Worm (Caenorhabditis elegans): Measurements from ENCODE around the gene Y116A8C.470.

The Y116A8C.470 gene

DNA sequence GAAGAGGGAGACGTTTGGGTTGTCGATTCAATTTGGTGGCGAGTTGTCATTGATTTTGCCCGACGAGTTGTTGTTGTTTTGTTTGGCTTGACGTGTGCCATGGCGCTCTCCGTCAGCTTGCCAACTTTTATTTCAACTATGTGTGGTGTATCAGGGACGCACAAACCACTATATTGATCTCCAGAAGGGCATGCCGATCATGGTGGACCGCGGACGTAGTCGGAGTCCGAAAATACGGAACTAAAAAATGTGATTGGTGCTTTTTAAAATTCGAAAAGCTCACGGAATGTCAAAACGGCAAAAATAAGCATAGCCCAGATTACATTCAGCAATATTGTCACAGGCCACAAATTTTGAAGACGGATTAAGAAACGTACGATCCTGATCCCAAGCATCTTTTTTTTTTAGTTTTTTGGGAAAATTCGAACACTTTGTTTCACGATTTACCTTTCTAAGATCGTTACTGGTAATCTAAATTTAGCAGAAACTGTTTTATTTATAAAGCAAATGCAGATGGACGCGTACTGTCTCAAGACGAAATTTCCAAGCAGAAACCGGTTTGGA, at the start of gene Y116A8C.470, which contains the start of gene Y116A8C.463:
TSS of gene Y116A8C.470 (minus strand) at position 101 of the 564 bp plus-strand sequence.
TSS of gene Y116A8C.463 (plus strand) at position 514 of the 564 bp plus-strand sequence.
- TF ChIP-seq lir-3 (tag; optimal IDR thresholded peaks at IDR 0.05; ENCODE audit: poor library complexity) (no peak), hlh-4 (tag; optimal IDR thresholded peaks at IDR 0.05) (no peak), snu-23 (GFP tag; optimal IDR thresholded peaks at IDR 0.05) (no peak), unc-86 (tag; optimal IDR thresholded peaks at IDR 0.05) (no peak), ama-1 (optimal IDR thresholded peaks at IDR 0.05) (no peak), skn-1 (tag; optimal IDR thresholded peaks at IDR 0.05) (no peak), C04F5.9 (tag; optimal IDR thresholded peaks at IDR 0.05) (no peak), nhr-12 (tag; optimal IDR thresholded peaks at IDR 0.05) (no peak), tbx-2 (tag; optimal IDR thresholded peaks at IDR 0.05) (no peak), nhr-20 (tag; optimal IDR thresholded peaks at IDR 0.05) (no peak), ceh-8 (GFP tag; optimal IDR thresholded peaks at IDR 0.05) (no peak), ceh-88 (GFP tag; IDR thresholded peaks at IDR 0.05) (no peak), sup-37 (GFP tag; optimal IDR thresholded peaks at IDR 0.05) (no peak), snpc-4 (tag; optimal IDR thresholded peaks at IDR 0.05) (no peak), efl-1 (optimal IDR thresholded peaks at IDR 0.05) (no peak), efl-1 (GFP tag; optimal IDR thresholded peaks at IDR 0.05 in 1 of 2) (no peak), pax-3 (tag; optimal IDR thresholded peaks at IDR 0.05) (no peak), dsc-1 (tag; optimal IDR thresholded peaks at IDR 0.05) (no peak)

DNA sequence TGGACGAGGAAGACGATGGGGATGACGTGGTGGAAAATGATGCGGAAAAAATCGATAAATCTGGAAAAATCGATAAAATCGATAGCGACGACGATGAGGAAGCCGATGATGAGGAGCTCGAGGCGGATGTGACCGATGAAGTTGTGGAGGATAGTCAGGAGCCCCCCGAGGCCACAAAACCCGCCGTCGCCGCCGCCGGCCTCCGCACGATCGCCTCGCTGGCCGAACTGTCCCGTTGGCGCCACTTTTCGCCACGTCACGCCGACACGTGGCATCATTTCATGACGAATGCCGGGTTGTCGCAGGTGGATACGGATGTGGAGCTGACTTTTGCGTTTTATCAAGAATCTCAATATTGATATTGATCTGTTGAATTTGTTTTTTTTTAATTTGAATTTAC, 43.3 kb upstream of the Y116A8C.470 start:
- TF ChIP-seq lin-35 (GFP tag; optimal IDR thresholded peaks at IDR 0.05): no peak

DNA sequence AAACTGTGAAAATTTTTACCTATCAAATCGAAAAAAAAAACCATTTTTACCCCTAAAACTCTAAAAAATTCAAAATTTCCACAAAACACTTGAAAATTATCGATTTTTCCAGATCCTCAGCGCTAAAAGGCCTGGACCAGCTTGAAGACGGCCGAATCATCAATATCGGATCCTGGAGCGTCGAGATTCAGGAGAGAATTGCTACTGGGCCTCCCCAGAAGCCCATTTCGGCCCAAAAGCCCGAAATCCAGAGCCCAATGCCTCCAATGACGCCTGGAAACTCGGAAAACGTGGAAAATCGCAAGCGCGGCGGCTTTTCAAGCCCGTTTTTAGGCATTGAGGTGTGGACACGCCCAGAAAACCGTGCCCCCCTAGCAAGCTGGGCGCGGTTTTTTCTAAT, 33.3 kb upstream of the Y116A8C.470 start:
- TF ChIP-seq efl-1 (optimal IDR thresholded peaks at IDR 0.05) (no peak), efl-1 (GFP tag; optimal IDR thresholded peaks at IDR 0.05 in 1 of 2) (peak in 1 of 2 experiments; percentile 32), ceh-90 (tag; optimal IDR thresholded peaks at IDR 0.05) (no peak), jun-1 (tag; optimal IDR thresholded peaks at IDR 0.05) (no peak), pqm-1 (tag; optimal IDR thresholded peaks at IDR 0.05) (no peak), unc-86 (tag; optimal IDR thresholded peaks at IDR 0.05) (no peak), mep-1 (tag; optimal IDR thresholded peaks at IDR 0.05) (no peak)

ce11 chrIV:16949767-16950166, 30.7 kb upstream of the Y116A8C.470 start, which contains the start of gene rad-54.B:
Gene rad-54.B, plus strand, starts transcription at chrIV:16950067.
- TF ChIP-seq lin-39 (tag; optimal IDR thresholded peaks at IDR 0.05): no peak
- TF ChIP-seq ceh-63 (GFP tag; optimal IDR thresholded peaks at IDR 0.05): no peak
- no peak for TF ChIP-seq efl-1 (optimal IDR thresholded peaks at IDR 0.05)
- TF ChIP-seq efl-1 (GFP tag; optimal IDR thresholded peaks at IDR 0.05 in 1 of 2): peak in 1 of 2 experiments; percentile 51

DNA sequence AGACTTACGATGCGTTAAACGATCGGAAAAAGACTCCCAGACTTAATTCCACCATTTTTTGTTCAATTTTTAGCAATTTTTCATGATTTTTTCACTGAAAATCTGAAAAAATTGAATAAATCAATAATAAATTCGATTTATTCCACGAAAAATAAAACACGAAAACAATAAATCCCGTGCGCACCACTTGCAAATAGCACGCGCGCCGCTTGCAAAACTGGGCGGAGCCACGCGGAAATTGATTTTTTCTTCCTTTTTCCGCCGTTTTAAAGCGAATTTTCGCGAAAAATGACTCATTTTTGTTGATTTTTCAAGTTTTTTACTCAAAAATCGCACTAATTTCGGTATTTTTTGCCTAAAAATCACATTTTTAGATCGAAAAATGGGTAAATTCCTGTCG, 27.6 kb upstream of the Y116A8C.470 start, which contains the start of the genes Y116A8C.9 and arf-6:
TSS of gene Y116A8C.9 (minus strand) at position 55 of the 400 bp plus-strand sequence.
TSS of gene arf-6 (plus strand) at position 375 of the 400 bp plus-strand sequence.
- TF ChIP-seq blmp-1 (tag; optimal IDR thresholded peaks at IDR 0.05) (peak; percentile 2), ceh-8 (GFP tag; optimal IDR thresholded peaks at IDR 0.05) (peak; percentile 0), lin-35 (GFP tag; optimal IDR thresholded peaks at IDR 0.05) (peak; percentile 32 to 53), rnt-1 (tag; optimal IDR thresholded peaks at IDR 0.05) (no peak), aha-1 (tag; optimal IDR thresholded peaks at IDR 0.05) (no peak), F16B12.6 (tag; optimal IDR thresholded peaks at IDR 0.05) (peak; percentile 18), C16A3.4 (tag; optimal IDR thresholded peaks at IDR 0.05) (peak; percentile 28), nhr-77 (tag; optimal IDR thresholded peaks at IDR 0.05) (peak; percentile 9), mab-9 (GFP tag; IDR thresholded peaks at IDR 0.05) (no peak), ceh-63 (GFP tag; optimal IDR thresholded peaks at IDR 0.05) (no peak), pax-3 (tag; optimal IDR thresholded peaks at IDR 0.05) (peak; percentile 6), hlh-17 (GFP tag; optimal IDR thresholded peaks at IDR 0.05; ENCODE audit: borderline replicate concordance) (no peak), ets-5 (GFP tag; IDR thresholded peaks at IDR 0.05) (no peak), irx-1 (tag; optimal IDR thresholded peaks at IDR 0.05) (peak; percentile 22), unc-30 (tag; optimal IDR thresholded peaks at IDR 0.05) (no peak), nhr-237 (tag; optimal IDR thresholded peaks at IDR 0.05) (no peak), hlh-4 (tag; optimal IDR thresholded peaks at IDR 0.05) (no peak), unc-86 (tag; optimal IDR thresholded peaks at IDR 0.05) (peak; percentile 57), ztf-11 (tag; optimal IDR thresholded peaks at IDR 0.05) (peak; percentile 12 to 77), nhr-28 (tag; optimal IDR thresholded peaks at IDR 0.05) (no peak), mep-1 (tag; optimal IDR thresholded peaks at IDR 0.05) (peak; percentile 70), lir-3 (tag; optimal IDR thresholded peaks at IDR 0.05; ENCODE audit: poor library complexity) (no peak), egl-13 (tag; optimal IDR thresholded peaks at IDR 0.05) (peak; percentile 46), sup-37 (GFP tag; optimal IDR thresholded peaks at IDR 0.05) (no peak), C34B4.2 (tag; optimal IDR thresholded peaks at IDR 0.05) (no peak), efl-1 (optimal IDR thresholded peaks at IDR 0.05) (peak; percentile 42 to 62), efl-1 (GFP tag; optimal IDR thresholded peaks at IDR 0.05 in 1 of 2) (peak; percentile 49 to 93), nhr-85 (tag) (peak; percentile 86), snu-23 (GFP tag; optimal IDR thresholded peaks at IDR 0.05) (peak; percentile 75), sptf-1 (tag; optimal IDR thresholded peaks at IDR 0.05) (no peak), ceh-82 (tag; optimal IDR thresholded peaks at IDR 0.05) (peak; percentile 50 to 60 (median 60))

All from whole organism, L1 larva.